Fruit fly (Drosophila melanogaster) whole organism, larva: Measurements from ENCODE around the gene CG13063.

ENCODE experiments used
- noc ChIP-seq: fragments of 200-800 bp; sonication (Bioruptor generic); optimal IDR thresholded peaks from 3 replicates; lab custom pipeline; 2019; ENCODE audit warnings: missing biosample characterization, mild to moderate bottlenecking, missing genetic modification characterization, moderate library complexity

CG13063 gene

dm6 chr3L:16319399-16319906, 13.1 kb downstream of the CG13063 start, which contains the start of the genes CG13041 and CG13060:
CG13041 (minus strand) TSS chr3L:16319526.
CG13060 (plus strand) TSS chr3L:16319856.
- TF ChIP-seq noc (tag; lab: Kevin White, UChicago) = no peak

- no peak for TF ChIP-seq noc (tag; lab: Kevin White, UChicago)
These were observed 14.8 kb downstream of the CG13063 start, which contains the start of gene CG42718 for dm6 chr3L:16321172-16321571. CG42718 (minus strand) TSS chr3L:16321272.

dm6 chr3L:16323372-16323771, 17.0 kb downstream of the CG13063 start, which contains the start of gene CG13059:
CG13059 (plus strand) TSS chr3L:16323672.
- no peak for TF ChIP-seq noc (tag; lab: Kevin White, UChicago)

dm6 chr3L:16326657-16327056, 20.3 kb downstream of the CG13063 start, which contains the start of the genes CG13040 and CG13039:
CG13040 (minus strand) TSS chr3L:16326757.
CG13039 (minus strand) TSS chr3L:16326762.
- TF ChIP-seq noc (tag; lab: Kevin White, UChicago) = no peak

dm6 chr3L:16327776-16328175, 21.4 kb downstream of the CG13063 start, which contains the start of gene CG13038:
CG13038 (minus strand) TSS chr3L:16327893.
- no peak for TF ChIP-seq noc (tag; lab: Kevin White, UChicago)

- TF ChIP-seq noc (tag; lab: Kevin White, UChicago) = peak; percentile 75
These were observed 21.9 kb downstream of the CG13063 start, which contains the start of gene CG13058 for dm6 chr3L:16328207-16328891. CG13058 (plus strand) TSS chr3L:16328841.

- TF ChIP-seq noc (tag; lab: Kevin White, UChicago) = no peak
These were observed 23.1 kb downstream of the CG13063 start, which contains the start of gene CG33061 for dm6 chr3L:16329495-16329894. CG33061 (plus strand) TSS chr3L:16329795.

- no peak for TF ChIP-seq noc (tag; lab: Kevin White, UChicago)
These were observed 24.3 kb downstream of the CG13063 start, which contains the start of gene CG33060 for dm6 chr3L:16330740-16331139. CG33060 (plus strand) TSS chr3L:16331040.

- TF ChIP-seq noc (tag; lab: Kevin White, UChicago) = no peak
These were observed 25.2 kb downstream of the CG13063 start, which contains the start of gene retinin for dm6 chr3L:16331633-16332032. retinin (plus strand) TSS chr3L:16331933.

dm6 chr3L:16333013-16333412, 26.6 kb downstream of the CG13063 start, which contains the start of gene CG13056:
CG13056 (plus strand) TSS chr3L:16333313.
- no peak for TF ChIP-seq noc (tag; lab: Kevin White, UChicago)

- no peak for TF ChIP-seq noc (tag; lab: Kevin White, UChicago)
These were observed 28.5 kb downstream of the CG13063 start for dm6 chr3L:16334876-16335275.

dm6 chr3L:16337739-16338138, 31.3 kb downstream of the CG13063 start:
- no peak for TF ChIP-seq noc (tag; lab: Kevin White, UChicago)

- no peak for TF ChIP-seq noc (tag; lab: Kevin White, UChicago)
These were observed 32.3 kb downstream of the CG13063 start, which contains the start of gene CG4998 for dm6 chr3L:16338703-16339102. CG4998 (plus strand) TSS chr3L:16339003.

dm6 chr3L:16339463-16339862, 33.1 kb downstream of the CG13063 start:
- no peak for TF ChIP-seq noc (tag; lab: Kevin White, UChicago)

- TF ChIP-seq noc (tag; lab: Kevin White, UChicago) = no peak
These were observed 33.5 kb downstream of the CG13063 start for dm6 chr3L:16339873-16340272.

dm6 chr3L:16346023-16346422, 39.6 kb downstream of the CG13063 start, which contains the start of gene CG33257:
CG33257 (plus strand) TSS chr3L:16346323.
- TF ChIP-seq noc (tag; lab: Kevin White, UChicago) = no peak
